Fruit fly (Drosophila melanogaster) whole organism, prepupa: ENCODE data around the gene pum.

ENCODE experiments used
- Blimp-1 ChIP-seq: fragments of 200-800 bp; sonication (Bioruptor generic); optimal IDR thresholded peaks from 3 replicates; lab custom pipeline; 2017; ENCODE audit warnings: missing biosample characterization, missing genetic modification characterization, mild to moderate bottlenecking, moderate library complexity, missing genetic modification reagents
- CG10631 ChIP-seq: fragments of 200-800 bp; sonication (Bioruptor generic); optimal IDR thresholded peaks from 2 replicates; lab custom pipeline; 2016; ENCODE audit warnings: missing biosample characterization, missing genetic modification characterization
- CG10669 ChIP-seq: fragments of 200-800 bp; sonication (Bioruptor generic); optimal IDR thresholded peaks from 3 replicates; lab custom pipeline; 2018; ENCODE audit warnings: missing biosample characterization, mild to moderate bottlenecking, missing genetic modification characterization, moderate library complexity
- CG11294 ChIP-seq: fragments of 200-800 bp; sonication (Bioruptor generic); IDR thresholded peaks from 2 replicates; pipeline ENCODE4 v1.3.6; 2022; ENCODE audit warnings: missing biosample characterization, missing genetic modification characterization
- CG11762 ChIP-seq: fragments of 200-800 bp; sonication (Bioruptor generic); optimal IDR thresholded peaks from 3 replicates; lab custom pipeline; 2016; ENCODE audit warnings: missing biosample characterization, missing genetic modification characterization; ENCODE audit not compliant: insufficient read depth
- CG11902 ChIP-seq: fragments of 200-800 bp; sonication (Bioruptor generic); optimal IDR thresholded peaks from 3 replicates; lab custom pipeline; 2016; ENCODE audit warnings: missing biosample characterization, missing genetic modification characterization
- CG15336 ChIP-seq: fragments of 200-800 bp; sonication (Bioruptor generic); IDR thresholded peaks from 2 replicates; pipeline ENCODE4 v1.3.6; 2022; ENCODE audit warnings: missing biosample characterization, missing genetic modification characterization
- CG1621 ChIP-seq: fragments of 200-800 bp; sonication (Bioruptor generic); optimal IDR thresholded peaks from 3 replicates; lab custom pipeline; 2018; ENCODE audit warnings: missing biosample characterization, mild to moderate bottlenecking, missing genetic modification characterization
- CG3032 ChIP-seq: fragments of 200-800 bp; optimal IDR thresholded peaks from 2 replicates; lab custom pipeline; 2019; ENCODE audit warnings: missing biosample characterization, mild to moderate bottlenecking, missing genetic modification characterization, moderate library complexity
- CG31627 ChIP-seq: fragments of 200-800 bp; sonication (Bioruptor generic); optimal IDR thresholded peaks from 3 replicates; lab custom pipeline; 2016; ENCODE audit warnings: missing biosample characterization, missing genetic modification characterization
- CG32006 ChIP-seq: fragments of 200-800 bp; sonication (Bioruptor generic); optimal IDR thresholded peaks from 3 replicates; lab custom pipeline; 2017; ENCODE audit warnings: missing biosample characterization, mild to moderate bottlenecking, missing genetic modification characterization
- CG3919 ChIP-seq: fragments of 200-800 bp; sonication (Bioruptor generic); optimal IDR thresholded peaks from 3 replicates; lab custom pipeline; 2016; ENCODE audit warnings: missing biosample characterization, missing genetic modification characterization
- CG6163 ChIP-seq: fragments of 200-800 bp; sonication (Bioruptor generic); IDR thresholded peaks from 3 replicates; pipeline ENCODE4 v1.3.6; 2022; ENCODE audit warnings: missing biosample characterization, missing genetic modification characterization
- CG6854 ChIP-seq: fragments of 200-800 bp; sonication (Bioruptor generic); optimal IDR thresholded peaks from 2 replicates; lab custom pipeline; 2017; ENCODE audit warnings: missing biosample characterization, mild to moderate bottlenecking, missing genetic modification characterization
- CG7368 ChIP-seq: fragments of 200-800 bp; sonication (Bioruptor generic); optimal IDR thresholded peaks from 3 replicates; lab custom pipeline; 2016; ENCODE audit warnings: missing biosample characterization, missing genetic modification characterization
- CG8119 ChIP-seq: fragments of 200-800 bp; sonication (Bioruptor generic); IDR thresholded peaks from 3 replicates; pipeline ENCODE4 v1.3.6; 2022; ENCODE audit warnings: missing biosample characterization, missing genetic modification characterization
- CG8319 ChIP-seq: fragments of 200-800 bp; sonication (Bioruptor generic); optimal IDR thresholded peaks from 3 replicates; lab custom pipeline; 2016; ENCODE audit warnings: missing biosample characterization, missing genetic modification characterization
- CG8632 ChIP-seq: fragments of 200-800 bp; sonication (Bioruptor generic); optimal IDR thresholded peaks from 3 replicates; lab custom pipeline; 2016; ENCODE audit warnings: missing biosample characterization, missing genetic modification characterization
- Eip75B ChIP-seq: fragments of 200-800 bp; sonication (Bioruptor generic); optimal IDR thresholded peaks from 3 replicates; lab custom pipeline; 2016; ENCODE audit warnings: missing biosample characterization, missing genetic modification characterization
- Eip78C ChIP-seq: fragments of 200-800 bp; sonication (Bioruptor generic); peaks from one replicate; lab custom pipeline; 2016; ENCODE audit warnings: missing biosample characterization, missing genetic modification characterization
- Eip93F ChIP-seq: fragments of 200-800 bp; sonication (Bioruptor generic); optimal IDR thresholded peaks from 2 replicates; lab custom pipeline; 2016; ENCODE audit warnings: missing biosample characterization, mild to moderate bottlenecking, missing genetic modification characterization
- Ets21C ChIP-seq: fragments of 200-800 bp; sonication (Bioruptor generic); optimal IDR thresholded peaks from 3 replicates; lab custom pipeline; 2016; ENCODE audit warnings: missing biosample characterization, missing genetic modification characterization
- Gug ChIP-seq: fragments of 200-800 bp; sonication (Bioruptor generic); IDR thresholded peaks from 2 replicates; pipeline ENCODE4 v1.3.6; 2022; ENCODE audit warnings: missing biosample characterization, missing genetic modification characterization
- Hr39 ChIP-seq: fragments of 200-800 bp; sonication (Bioruptor generic); optimal IDR thresholded peaks from 2 replicates; lab custom pipeline; 2016; ENCODE audit warnings: missing biosample characterization, missing genetic modification characterization
- Hr4 ChIP-seq: fragments of 200-800 bp; sonication (Bioruptor generic); optimal IDR thresholded peaks from 3 replicates; lab custom pipeline; 2016; ENCODE audit warnings: missing biosample characterization, missing genetic modification characterization
- Lpt ChIP-seq: fragments of 200-800 bp; sonication (Bioruptor generic); optimal IDR thresholded peaks from 3 replicates; lab custom pipeline; 2016; ENCODE audit warnings: missing biosample characterization, missing genetic modification characterization
- OdsH ChIP-seq: fragments of 200-800 bp; sonication (Bioruptor generic); optimal IDR thresholded peaks from 3 replicates; lab custom pipeline; 2016; ENCODE audit warnings: missing biosample characterization, missing genetic modification characterization
- Smox ChIP-seq: fragments of 200-800 bp; sonication (Bioruptor generic); optimal IDR thresholded peaks from 3 replicates; lab custom pipeline; 2016; ENCODE audit warnings: missing biosample characterization, missing genetic modification characterization
- Sox102F ChIP-seq: fragments of 200-800 bp; sonication (Bioruptor generic); optimal IDR thresholded peaks from 2 replicates; lab custom pipeline; 2016; ENCODE audit warnings: missing biosample characterization, mild to moderate bottlenecking, missing genetic modification characterization
- Sox14 ChIP-seq: fragments of 200-800 bp; sonication (Bioruptor generic); optimal IDR thresholded peaks from 3 replicates; lab custom pipeline; 2016; ENCODE audit warnings: missing biosample characterization, missing genetic modification characterization
- Sox15 ChIP-seq: fragments of 200-800 bp; sonication (Bioruptor generic); optimal IDR thresholded peaks from 3 replicates; lab custom pipeline; 2016; ENCODE audit warnings: missing biosample characterization, missing genetic modification characterization
- achi ChIP-seq: fragments of 200-800 bp; sonication (Bioruptor generic); optimal IDR thresholded peaks from 3 replicates; lab custom pipeline; 2016; ENCODE audit warnings: missing biosample characterization, missing genetic modification characterization
- cyc ChIP-seq: fragments of 200-800 bp; sonication (Bioruptor generic); optimal IDR thresholded peaks from 3 replicates; lab custom pipeline; 2016; ENCODE audit warnings: missing biosample characterization, missing genetic modification characterization
- dac ChIP-seq: fragments of 200-800 bp; sonication (Bioruptor generic); optimal IDR thresholded peaks from 2 replicates; lab custom pipeline; 2017; ENCODE audit warnings: missing biosample characterization, mild to moderate bottlenecking, missing genetic modification characterization
- dsx ChIP-seq: fragments of 200-800 bp; optimal IDR thresholded peaks from 3 replicates; lab custom pipeline; 2019; ENCODE audit warnings: missing biosample characterization, mild to moderate bottlenecking, missing genetic modification characterization, moderate library complexity; ENCODE audit not compliant: poor library complexity, severe bottlenecking
- eg ChIP-seq: fragments of 200-800 bp; sonication (Bioruptor generic); IDR thresholded peaks from 3 replicates; pipeline ENCODE4 v1.3.6; 2022; ENCODE audit warnings: missing biosample characterization, missing genetic modification characterization
- esn ChIP-seq: fragments of 200-800 bp; sonication (Bioruptor generic); optimal IDR thresholded peaks from 2 replicates; lab custom pipeline; 2016; ENCODE audit warnings: missing biosample characterization, mild to moderate bottlenecking, missing genetic modification characterization, moderate library complexity
- fd59A ChIP-seq: fragments of 200-800 bp; sonication (Bioruptor generic); optimal IDR thresholded peaks from 2 replicates; lab custom pipeline; 2017; ENCODE audit warnings: missing biosample characterization, mild to moderate bottlenecking, missing genetic modification characterization, missing genetic modification reagents
- lz ChIP-seq: fragments of 200-800 bp; sonication (Bioruptor generic); optimal IDR thresholded peaks from 3 replicates; lab custom pipeline; 2016; ENCODE audit warnings: missing biosample characterization, missing genetic modification characterization
- pdm3 ChIP-seq: fragments of 200-800 bp; sonication (Bioruptor generic); optimal IDR thresholded peaks from 3 replicates; lab custom pipeline; 2016; ENCODE audit warnings: missing biosample characterization, missing genetic modification characterization
- spab ChIP-seq: fragments of 200-800 bp; sonication (Bioruptor generic); optimal IDR thresholded peaks from 2 replicates; lab custom pipeline; 2017; ENCODE audit warnings: missing biosample characterization, mild to moderate bottlenecking, missing genetic modification characterization, missing genetic modification reagents
- ss ChIP-seq, 2 experiments: fragments of 200-800 bp; sonication (Bioruptor generic); optimal IDR thresholded peaks; 2 replicates in 1 of 2; 3 replicates in 1 of 2; lab custom pipeline; 2017 to 2018; ENCODE audit warnings: mild to moderate bottlenecking in 2 of 2, missing biosample characterization in 2 of 2, missing genetic modification characterization in 2 of 2, moderate library complexity in 1 of 2
- topi ChIP-seq: fragments of 200-800 bp; sonication (Bioruptor generic); optimal IDR thresholded peaks from 3 replicates; lab custom pipeline; 2016; ENCODE audit warnings: missing biosample characterization, missing genetic modification characterization

Gene pum

dm6 chr3R:9229075-9229835 is 8.2 kb downstream of the pum start (continued):
- TF ChIP-seq CG11762 (GFP tag; lab: Kevin White, UChicago), result peak; percentile 98
- peak; percentile 99 for TF ChIP-seq Eip93F (GFP tag; lab: Kevin White, UChicago)
- peak; percentile 98 for TF ChIP-seq Lpt
- peak; percentile 100 for TF ChIP-seq Sox14 (GFP tag; lab: Kevin White, UChicago)
- peak; percentile 99 for TF ChIP-seq fd59A (GFP tag; lab: Kevin White, UChicago)
- TF ChIP-seq CG31627 (GFP tag; lab: Kevin White, UChicago), result peak; percentile 99
- TF ChIP-seq CG8319, result peak; percentile 98
- peak; percentile 99 for TF ChIP-seq Smox
- TF ChIP-seq CG7368 (GFP tag; lab: Kevin White, UChicago), result peak; percentile 99
- peak; percentile 99 for TF ChIP-seq CG3919 (GFP tag; lab: Kevin White, UChicago)
- TF ChIP-seq Blimp-1 (GFP tag; lab: Kevin White, UChicago), result peak; percentile 95
- TF ChIP-seq OdsH (GFP tag; lab: Kevin White, UChicago), result peak; percentile 99
- peak; percentile 99 for TF ChIP-seq pdm3 (GFP tag; lab: Kevin White, UChicago)
- TF ChIP-seq dsx (GFP tag; lab: Kevin White, UChicago), result peak; percentile 99
- peak; percentile 100 for TF ChIP-seq Eip75B (GFP tag; lab: Kevin White, UChicago)
- TF ChIP-seq CG10669 (GFP tag; lab: Kevin White, UChicago), result peak; percentile 100
- TF ChIP-seq Sox102F (GFP tag; lab: Kevin White, UChicago), result peak; percentile 99
- peak; percentile 100 for TF ChIP-seq CG3032 (tag; lab: Kevin White, UChicago)
- TF ChIP-seq ss (GFP tag; optimal IDR thresholded peaks at IDR 0.05; lab: Kevin White, UChicago), result peak; percentile 99
- TF ChIP-seq CG32006, result peak; percentile 96

DNA sequence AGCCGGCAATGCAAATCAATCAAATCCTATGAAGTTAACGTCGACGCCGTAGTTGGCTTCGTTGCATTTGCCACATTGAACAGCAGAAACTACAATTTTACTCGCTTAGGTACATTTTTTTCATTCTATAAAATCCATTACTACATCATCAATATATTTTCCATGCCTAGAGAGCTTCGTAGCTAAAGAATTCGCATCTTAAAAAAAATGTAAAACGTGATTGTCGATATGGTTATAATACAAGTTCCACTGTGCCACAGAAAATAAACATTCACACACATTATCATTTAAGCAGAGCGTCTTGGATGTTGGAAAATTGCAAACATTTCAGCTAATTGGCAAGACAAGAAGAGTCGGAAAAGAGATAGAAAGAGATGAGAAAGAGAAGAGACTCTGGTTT is 9.5 kb downstream of the pum start:
- TF ChIP-seq CG8319, result no peak
- TF ChIP-seq Sox14 (GFP tag; lab: Kevin White, UChicago), result peak; percentile 8
- TF ChIP-seq Gug (GFP tag; lab: Robert Waterston, UW), result peak; percentile 31; the same call in 1 of the 2 replicates
- TF ChIP-seq Lpt, result peak; percentile 37
- peak; percentile 54 for TF ChIP-seq Hr4
- TF ChIP-seq eg (GFP tag; lab: Robert Waterston, UW), result peak; percentile 71
- TF ChIP-seq Ets21C (GFP tag; lab: Kevin White, UChicago), result no peak
- TF ChIP-seq OdsH (GFP tag; lab: Kevin White, UChicago), result peak; percentile 9
- no peak for TF ChIP-seq CG8632 (GFP tag; lab: Kevin White, UChicago)
- peak; percentile 36 for TF ChIP-seq pdm3 (GFP tag; lab: Kevin White, UChicago)
- peak; percentile 67 for TF ChIP-seq Eip78C (GFP tag; lab: Kevin White, UChicago)
- no peak for TF ChIP-seq CG32006
- TF ChIP-seq CG15336 (GFP tag; lab: Robert Waterston, UW), result peak; percentile 82
- TF ChIP-seq Hr39 (GFP tag; lab: Kevin White, UChicago), result no peak
- TF ChIP-seq CG6854 (GFP tag; lab: Kevin White, UChicago), result no peak
- TF ChIP-seq Sox15 (GFP tag; lab: Kevin White, UChicago), result no peak
- peak; percentile 44; the same call in 2 of the 3 replicates for TF ChIP-seq CG8119 (GFP tag; lab: Robert Waterston, UW)
- TF ChIP-seq, all 60 proteins: peak for 10

dm6 chr3R:9227330-9227729 is 10.2 kb downstream of the pum start:
- peak; percentile 73 for TF ChIP-seq Sox102F (GFP tag; lab: Kevin White, UChicago)
- peak; percentile 88 for TF ChIP-seq achi
- peak; percentile 72 for TF ChIP-seq CG11902 (GFP tag; lab: Kevin White, UChicago)
- TF ChIP-seq spab (GFP tag; lab: Kevin White, UChicago), result peak; percentile 78
- TF ChIP-seq Lpt, result peak; percentile 77
- peak; percentile 62 for TF ChIP-seq Hr39 (GFP tag; lab: Kevin White, UChicago)
- TF ChIP-seq CG11294 (GFP tag; lab: Robert Waterston, UW), result peak; percentile 92
- peak; percentile 71 for TF ChIP-seq lz (GFP tag; lab: Kevin White, UChicago)
- peak; percentile 85 for TF ChIP-seq Hr4
- peak; percentile 79 for TF ChIP-seq esn (GFP tag; lab: Kevin White, UChicago)
- TF ChIP-seq CG8119 (GFP tag; lab: Robert Waterston, UW), result peak; percentile 95
- peak; percentile 71 for TF ChIP-seq Smox
- TF ChIP-seq dac (GFP tag; lab: Kevin White, UChicago), result peak; percentile 84
- peak in 1 of 2 experiments; percentile 61 for TF ChIP-seq ss (GFP tag; optimal IDR thresholded peaks at IDR 0.05; lab: Kevin White, UChicago)
- TF ChIP-seq CG10631 (GFP tag; lab: Kevin White, UChicago), result peak; percentile 86
- TF ChIP-seq CG32006, result peak; percentile 95
- peak; percentile 94 for TF ChIP-seq CG6163
- TF ChIP-seq cyc (GFP tag; lab: Kevin White, UChicago), result peak; percentile 58
- peak; percentile 96 for TF ChIP-seq eg (GFP tag; lab: Robert Waterston, UW)
- TF ChIP-seq Ets21C (GFP tag; lab: Kevin White, UChicago), result peak; percentile 35
- peak; percentile 61 for TF ChIP-seq CG1621
- peak; percentile 90 for TF ChIP-seq CG3919 (GFP tag; lab: Kevin White, UChicago)
- TF ChIP-seq Sox14 (GFP tag; lab: Kevin White, UChicago), result peak; percentile 63
- no peak for TF ChIP-seq dsx (GFP tag; lab: Kevin White, UChicago)
- TF ChIP-seq Gug (GFP tag; lab: Robert Waterston, UW), result peak; percentile 89
- TF ChIP-seq Sox15 (GFP tag; lab: Kevin White, UChicago), result peak; percentile 67
- TF ChIP-seq topi (GFP tag; lab: Kevin White, UChicago), result peak; percentile 75
